Worm (Caenorhabditis elegans): ENCODE results near the gene gei-8.

- TF ChIP-seq unc-39 (tag; optimal IDR thresholded peaks at IDR 0.05), result no peak
- TF ChIP-seq pha-4 (tag; optimal IDR thresholded peaks at IDR 0.05), result no peak
- TF ChIP-seq nhr-28 (tag; optimal IDR thresholded peaks at IDR 0.05), result no peak
- no peak for TF ChIP-seq elt-3 (tag; optimal IDR thresholded peaks at IDR 0.05)
- TF ChIP-seq nhr-76 (tag; optimal IDR thresholded peaks at IDR 0.05), result no peak
- TF ChIP-seq lsy-2 (tag; optimal IDR thresholded peaks at IDR 0.05), result no peak
- TF ChIP-seq drap-1 (GFP tag; optimal IDR thresholded peaks at IDR 0.05), result no peak
Observed at ce11 chrIII:8091408-8091807, 29.6 kb downstream of the gei-8 start, which contains the start of gene idi-1.
